Worm (Caenorhabditis elegans) whole organism, L1 larva: ENCODE measurements around the gene ZC449.1.

Experiments used
- alr-1 ChIP-seq: fragments of 200-800 bp; sonication (Bioruptor generic); optimal IDR thresholded peaks from 2 replicates; lab custom pipeline; 2018; ENCODE audit warnings: borderline replicate concordance, mild to moderate bottlenecking, missing genetic modification characterization, missing compliant biosample characterization
- blmp-1 ChIP-seq: fragments of 150-350 bp; optimal IDR thresholded peaks from 2 replicates; lab custom pipeline; 2014; ENCODE audit warnings: missing biosample characterization, missing genetic modification characterization
- dsc-1 ChIP-seq: sonication (generic microtip); optimal IDR thresholded peaks from 2 replicates; lab custom pipeline; 2016; ENCODE audit warnings: mild to moderate bottlenecking, missing genetic modification characterization, missing compliant biosample characterization
- egl-13 ChIP-seq: sonication (generic microtip); optimal IDR thresholded peaks from 2 replicates; lab custom pipeline; 2016; ENCODE audit warnings: missing genotype, missing genetic modification reagents, missing genetic modification characterization, missing compliant biosample characterization
- hlh-4 ChIP-seq: sonication (generic microtip); optimal IDR thresholded peaks from 2 replicates; lab custom pipeline; 2016; ENCODE audit warnings: mild to moderate bottlenecking, missing genetic modification characterization, missing compliant biosample characterization
- lin-14 ChIP-seq: fragments of 200-800 bp; sonication (Bioruptor generic); optimal IDR thresholded peaks from 2 replicates; lab custom pipeline; 2018; ENCODE audit warnings: mild to moderate bottlenecking, missing genetic modification characterization, moderate library complexity, missing compliant biosample characterization
- mdl-1 ChIP-seq, 2 experiments: fragments of 150-350 bp; optimal IDR thresholded peaks; 2 replicates each; lab custom pipeline; 2014 to 2017; ENCODE audit warnings: missing biosample characterization in 2 of 2, missing genetic modification characterization in 2 of 2, inconsistent platforms in 1 of 2
- nhr-11 ChIP-seq: fragments of 150-350 bp; optimal IDR thresholded peaks from 2 replicates; lab custom pipeline; 2014; ENCODE audit warnings: missing biosample characterization, missing genetic modification characterization
- nhr-237 ChIP-seq: fragments of 150-350 bp; optimal IDR thresholded peaks from 2 replicates; lab custom pipeline; 2014; ENCODE audit warnings: missing biosample characterization, missing genetic modification characterization
- snpc-4 ChIP-seq: fragments of 150-350 bp; optimal IDR thresholded peaks from 2 replicates; lab custom pipeline; 2014; ENCODE audit warnings: missing biosample characterization, missing genetic modification characterization

DNA sequence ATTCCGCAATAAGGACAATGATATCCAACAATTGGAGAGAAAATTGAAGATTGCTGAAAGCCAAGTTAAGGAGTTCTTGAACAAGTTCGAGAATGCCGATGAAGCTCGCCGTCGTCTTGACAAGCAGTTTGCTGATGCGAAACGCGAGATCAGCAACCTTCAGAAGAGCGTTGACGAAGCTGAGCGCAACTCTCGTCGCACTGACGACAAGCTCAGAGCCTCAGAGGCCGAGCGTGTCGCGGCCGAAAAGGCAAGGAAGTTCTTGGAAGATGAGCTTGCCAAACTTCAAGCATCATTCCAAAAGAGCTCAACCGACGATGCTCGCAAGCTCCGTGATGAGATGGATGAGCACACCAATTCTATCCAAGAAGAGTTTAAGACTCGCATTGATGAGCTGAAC lies 37.9 kb upstream of the ZC449.1 start:
- TF ChIP-seq snpc-4 (no peak), nhr-11 (tag; lab: Kevin White, UChicago) (no peak), alr-1 (tag; lab: Kevin White, UChicago) (no peak), lin-14 (GFP tag; lab: Kevin White, UChicago) (no peak), hlh-4 (tag; lab: Kevin White, UChicago) (no peak), nhr-237 (no peak), mdl-1 (tag; optimal IDR thresholded peaks at IDR 0.05; lab: Kevin White, UChicago) (no peak), blmp-1 (tag; lab: Kevin White, UChicago) (no peak), dsc-1 (tag; lab: Kevin White, UChicago) (no peak), egl-13 (tag; lab: Kevin White, UChicago) (no peak)
